Worm (Caenorhabditis elegans) whole organism, young adult: ENCODE data around the gene sru-21.
"Not testable (repeated sequence)": the region's sequence is repeated elsewhere in the genome, so short reads cannot be mapped to it uniquely, and the experiment has no call there.

ENCODE experiments used
- C17E4.6 ChIP-seq: fragments of 200-800 bp; sonication (Bioruptor generic); IDR thresholded peaks from 2 replicates; pipeline ENCODE4 v1.3.6; 2022; ENCODE audit warnings: missing genetic modification reagents, missing genetic modification characterization, missing compliant biosample characterization
- attf-5 ChIP-seq: fragments of 200-800 bp; sonication (Bioruptor generic); optimal IDR thresholded peaks from 2 replicates; lab custom pipeline; 2018; ENCODE audit warnings: mild to moderate bottlenecking, missing genetic modification characterization, missing compliant biosample characterization
- dpl-1 ChIP-seq: fragments of 150-350 bp; optimal IDR thresholded peaks from 2 replicates; lab custom pipeline; 2014; ENCODE audit warnings: missing biosample characterization, missing genetic modification reagents, missing genetic modification characterization
- egl-18 ChIP-seq: fragments of 200-800 bp; sonication (Bioruptor generic); IDR thresholded peaks from 2 replicates; pipeline ENCODE4 v1.3.6; 2022; ENCODE audit warnings: missing genetic modification reagents, missing genetic modification characterization, missing compliant biosample characterization
- him-1 ChIP-seq: sonication (generic microtip); optimal IDR thresholded peaks from 2 replicates; lab custom pipeline; 2016; ENCODE audit warnings: missing genotype, missing genetic modification reagents, missing genetic modification characterization, missing compliant biosample characterization
- mes-4 ChIP-seq: sonication (generic microtip); optimal IDR thresholded peaks from 2 replicates; lab custom pipeline; 2016; ENCODE audit warnings: missing genotype, missing genetic modification characterization, missing compliant biosample characterization
- snpc-1.1 ChIP-seq: sonication (generic microtip); optimal IDR thresholded peaks from 2 replicates; lab custom pipeline; 2017; ENCODE audit warnings: missing genetic modification characterization, mild to moderate bottlenecking, missing compliant biosample characterization, antibody characterized with exemption, moderate library complexity, missing genotype, missing genetic modification reagents; ENCODE audit not compliant: insufficient read depth
- snpc-4 ChIP-seq, 5 experiments: fragments of 150-350 bp in 1 of 5; sonication (generic microtip) in 4 of 5; optimal IDR thresholded peaks; 2 replicates each; lab custom pipeline; 2014 to 2018; ENCODE audit warnings: missing genetic modification characterization in 5 of 5, missing biosample characterization in 3 of 5, antibody characterized with exemption in 2 of 5, mild to moderate bottlenecking in 2 of 5, missing compliant biosample characterization in 2 of 5, missing genotype in 2 of 5, moderate library complexity in 2 of 5, missing genetic modification reagents in 1 of 5
- unc-62 ChIP-seq: fragments of 150-350 bp; optimal IDR thresholded peaks from 2 replicates; lab custom pipeline; 2014; ENCODE audit warnings: missing biosample characterization, missing genetic modification reagents, missing genetic modification characterization
- xnd-1 ChIP-seq: sonication (generic microtip); optimal IDR thresholded peaks from 2 replicates; lab custom pipeline; 2016; ENCODE audit warnings: missing genotype, missing genetic modification reagents, missing genetic modification characterization, missing compliant biosample characterization

ce11 chrIV:13651411-13651810, 24.8 kb downstream of the sru-21 start, which contains the start of gene C08F11.12:
- TF ChIP-seq unc-62 (GFP tag; lab: Kevin White, UChicago); him-1 (tag; lab: Kevin White, UChicago); egl-18 (GFP tag; lab: Robert Waterston, UW); dpl-1 (GFP tag; lab: Kevin White, UChicago); xnd-1; snpc-1.1; snpc-4 (GFP tag; optimal IDR thresholded peaks at IDR 0.05; lab: Kevin White, UChicago); snpc-4 (tag; optimal IDR thresholded peaks at IDR 0.05; lab: Kevin White, UChicago); C17E4.6 (GFP tag; lab: Robert Waterston, UW); attf-5 (GFP tag; lab: Kevin White, UChicago); mes-4 (tag; lab: Kevin White, UChicago): not testable (repeated sequence)
